Fruit fly (Drosophila melanogaster): ENCODE results near the gene Coq6.

The Coq6 gene

DNA sequence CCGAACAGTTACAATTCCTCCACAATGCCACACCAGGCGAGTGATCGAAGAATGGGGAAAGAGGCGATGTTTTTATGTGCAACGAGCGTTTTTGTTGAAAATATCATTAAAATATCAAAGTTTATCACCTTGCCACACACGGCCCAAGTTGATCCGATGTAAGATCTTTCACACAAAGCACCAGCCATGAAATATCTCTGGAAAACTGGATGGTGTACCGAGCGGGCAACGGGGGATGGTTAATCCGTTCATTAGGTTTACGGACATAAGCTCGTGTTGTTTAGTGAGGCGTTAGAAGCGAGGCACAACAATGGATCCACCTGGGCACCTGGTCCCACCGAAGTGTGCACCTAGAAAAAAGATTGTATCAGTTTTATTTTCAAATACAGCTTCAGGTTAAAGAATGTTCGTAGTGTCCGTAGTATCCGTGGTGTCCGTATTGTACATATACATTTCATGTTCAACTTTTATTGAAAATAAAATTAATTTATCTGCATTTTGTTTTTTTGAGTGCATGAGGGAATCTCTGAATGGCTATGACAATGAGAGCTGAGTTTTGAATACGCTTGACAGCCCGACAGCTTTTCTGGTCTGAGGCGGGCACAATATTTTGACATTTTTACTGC lies 35.4 kb downstream of the Coq6 start (continued):
- TF ChIP-seq CG12942 (GFP tag; optimal IDR thresholded peaks at IDR 0.05) = peak; percentile 21
- TF ChIP-seq CG10147 (GFP tag; optimal IDR thresholded peaks at IDR 0.05) = peak; percentile 32
- peak; percentile 70 for TF ChIP-seq CG17829 (tag; optimal IDR thresholded peaks at IDR 0.05)
- peak; percentile 58 for TF ChIP-seq Ssrp (tag; optimal IDR thresholded peaks at IDR 0.05)
- no peak for TF ChIP-seq lov (optimal IDR thresholded peaks at IDR 0.05)
- no peak for TF ChIP-seq lov (GFP tag; IDR thresholded peaks at IDR 0.05)
- peak; percentile 60 for TF ChIP-seq al (GFP tag; IDR thresholded peaks at IDR 0.05)
- TF ChIP-seq CG13296 (GFP tag; optimal IDR thresholded peaks at IDR 0.05) = peak; percentile 41
- peak; percentile 25 for TF ChIP-seq wek (GFP tag; optimal IDR thresholded peaks at IDR 0.05)
- TF ChIP-seq Sin3A (optimal IDR thresholded peaks at IDR 0.05) = no peak
- peak; percentile 50 for TF ChIP-seq lab (GFP tag; optimal IDR thresholded peaks at IDR 0.05)
- TF ChIP-seq Atf-2 (GFP tag; optimal IDR thresholded peaks at IDR 0.05) = peak; percentile 10
- peak; percentile 40 to 50 for TF ChIP-seq dpn (GFP tag; optimal IDR thresholded peaks at IDR 0.05)
- peak; percentile 26 for TF ChIP-seq caup (GFP tag; optimal IDR thresholded peaks at IDR 0.05; ENCODE audit: severe bottlenecking)
- 0 out of 2 replicates have a peak, but pooled peaks have one; percentile 11 for TF ChIP-seq toy (GFP tag; IDR thresholded peaks at IDR 0.05)
- peak; percentile 45 for TF ChIP-seq CG7556 (GFP tag; optimal IDR thresholded peaks at IDR 0.05)
- peak; percentile 52 for TF ChIP-seq Antp (GFP tag; optimal IDR thresholded peaks at IDR 0.05)
- TF ChIP-seq sr (GFP tag; IDR thresholded peaks at IDR 0.05) = no peak
- TF ChIP-seq Dbx (GFP tag; IDR thresholded peaks at IDR 0.05) = no peak
- TF ChIP-seq Sry-δ (GFP tag; optimal IDR thresholded peaks at IDR 0.05) = no peak
- no peak for TF ChIP-seq CG34224 (GFP tag; IDR thresholded peaks at IDR 0.05; ENCODE audit: partially characterized antibody)
- TF ChIP-seq TFAM (GFP tag; optimal IDR thresholded peaks at IDR 0.05) = no peak
- no peak for TF ChIP-seq ac (GFP tag; optimal IDR thresholded peaks at IDR 0.05)
- no peak for TF ChIP-seq ham (GFP tag; IDR thresholded peaks at IDR 0.05)
- TF ChIP-seq dmrt99B (tag; optimal IDR thresholded peaks at IDR 0.05) = peak; percentile 65
- TF ChIP-seq ab (GFP tag; optimal IDR thresholded peaks at IDR 0.05) = no peak
- no peak for TF ChIP-seq CG2889 (GFP tag; IDR thresholded peaks at IDR 0.05)
- peak; percentile 43 for TF ChIP-seq ind (GFP tag; optimal IDR thresholded peaks at IDR 0.05)
- TF ChIP-seq gfzf (GFP tag; optimal IDR thresholded peaks at IDR 0.05) = no peak
- no peak for TF ChIP-seq fd64A (GFP tag; optimal IDR thresholded peaks at IDR 0.05)
- TF ChIP-seq ara (GFP tag; IDR thresholded peaks at IDR 0.05) = peak; percentile 59; the same call in 1 of the 2 replicates
- no peak for TF ChIP-seq Sry-β (GFP tag; optimal IDR thresholded peaks at IDR 0.05)
- TF ChIP-seq CG3281 (GFP tag; optimal IDR thresholded peaks at IDR 0.05) = peak; percentile 31
- no peak for TF ChIP-seq stc (GFP tag; IDR thresholded peaks at IDR 0.05)
- TF ChIP-seq CG7357 (GFP tag; IDR thresholded peaks at IDR 0.05) = peak; percentile 12; the same call in 1 of the 3 replicates
- TF ChIP-seq CG6254 (GFP tag; optimal IDR thresholded peaks at IDR 0.05) = peak; percentile 52
- TF ChIP-seq Awh (GFP tag; IDR thresholded peaks at IDR 0.05) = peak; percentile 56; the same call in 1 of the 2 replicates
- no peak for TF ChIP-seq bowl (GFP tag; IDR thresholded peaks at IDR 0.05)
- peak; percentile 57 for TF ChIP-seq CG8290 (GFP tag; optimal IDR thresholded peaks at IDR 0.05)
- peak in 1 of 2 experiments; percentile 27 for TF ChIP-seq CG8290 (tag; optimal IDR thresholded peaks at IDR 0.05)
- TF ChIP-seq CG30020 (tag; optimal IDR thresholded peaks at IDR 0.05) = no peak
- peak; percentile 61; the same call in 1 of the 2 replicates for TF ChIP-seq Atf6 (GFP tag; IDR thresholded peaks at IDR 0.05)
- no peak for TF ChIP-seq CHES-1-like (GFP tag; optimal IDR thresholded peaks at IDR 0.05)
- peak; percentile 66 for TF ChIP-seq CG12769 (tag; optimal IDR thresholded peaks at IDR 0.05)
- TF ChIP-seq Pdp1 (GFP tag; optimal IDR thresholded peaks at IDR 0.05) = peak in 1 of 2 experiments; percentile 32
- no peak for TF ChIP-seq ttk (GFP tag; IDR thresholded peaks at IDR 0.05)
- TF ChIP-seq Stat92E (GFP tag; optimal IDR thresholded peaks at IDR 0.05) = no peak
- TF ChIP-seq Jarid2 (GFP tag; optimal IDR thresholded peaks at IDR 0.05) = no peak
- TF ChIP-seq CG1832 (GFP tag; optimal IDR thresholded peaks at IDR 0.05) = no peak
- peak in 1 of 2 experiments; percentile 83 for TF ChIP-seq bsh (GFP tag; optimal IDR thresholded peaks at IDR 0.05)

Data from whole organism, embryonic.